Worm (Caenorhabditis elegans): ENCODE results near the gene srw-73.
A peak's percentile ranks its signal among the peaks of the same experiment; 100 is the strongest.

Gene srw-73

ce11 chrV:16588428-16588827, at the start of gene srw-73:
TSS of gene srw-73 (minus strand) at chrV:16588528.
- TF ChIP-seq cog-1 (tag; optimal IDR thresholded peaks at IDR 0.05) (no peak), med-1 (GFP tag; optimal IDR thresholded peaks at IDR 0.05; ENCODE audit: insufficient read depth) (no peak), tab-1 (GFP tag; IDR thresholded peaks at IDR 0.05) (no peak), ztf-29 (GFP tag; IDR thresholded peaks at IDR 0.05) (no peak), ztf-23 (GFP tag; IDR thresholded peaks at IDR 0.05) (no peak), T22C8.4 (GFP tag; IDR thresholded peaks at IDR 0.05) (no peak), klf-2 (GFP tag; conservative IDR thresholded peaks at IDR 0.05) (no peak), ref-1 (GFP tag; conservative IDR thresholded peaks at IDR 0.05) (no peak), flt-1 (GFP tag; IDR thresholded peaks at IDR 0.05) (no peak)

ce11 chrV:16635911-16636310, 47.6 kb upstream of the srw-73 start, which contains the start of gene mltn-11:
TSS of gene mltn-11 (plus strand) at chrV:16636186.
- no peak for TF ChIP-seq flt-1 (GFP tag; IDR thresholded peaks at IDR 0.05)
- TF ChIP-seq tab-1 (GFP tag; IDR thresholded peaks at IDR 0.05): no peak
- no peak for TF ChIP-seq ztf-23 (GFP tag; IDR thresholded peaks at IDR 0.05)
- TF ChIP-seq T22C8.4 (GFP tag; IDR thresholded peaks at IDR 0.05): no peak
- no peak for TF ChIP-seq klf-2 (GFP tag; conservative IDR thresholded peaks at IDR 0.05)
- TF ChIP-seq ref-1 (GFP tag; conservative IDR thresholded peaks at IDR 0.05): no peak

ce11 chrV:16629600-16629999, 41.3 kb upstream of the srw-73 start, which contains the start of gene srd-21:
TSS of gene srd-21 (plus strand) at chrV:16629900.
- no peak for TF ChIP-seq cog-1 (tag; optimal IDR thresholded peaks at IDR 0.05)
- TF ChIP-seq klf-2 (GFP tag; conservative IDR thresholded peaks at IDR 0.05): no peak
- no peak for TF ChIP-seq T22C8.4 (GFP tag; IDR thresholded peaks at IDR 0.05)
- no peak for TF ChIP-seq med-1 (GFP tag; optimal IDR thresholded peaks at IDR 0.05; ENCODE audit: insufficient read depth)
- TF ChIP-seq ztf-23 (GFP tag; IDR thresholded peaks at IDR 0.05): no peak
- TF ChIP-seq tab-1 (GFP tag; IDR thresholded peaks at IDR 0.05): no peak
- no peak for TF ChIP-seq ztf-29 (GFP tag; IDR thresholded peaks at IDR 0.05)
- TF ChIP-seq ref-1 (GFP tag; conservative IDR thresholded peaks at IDR 0.05): no peak
- no peak for TF ChIP-seq flt-1 (GFP tag; IDR thresholded peaks at IDR 0.05)

ce11 chrV:16628991-16629390, 40.7 kb upstream of the srw-73 start, which contains the start of gene W06G6.2:
TSS of gene W06G6.2 (plus strand) at chrV:16629291.
- TF ChIP-seq tab-1 (GFP tag; IDR thresholded peaks at IDR 0.05) (no peak), klf-2 (GFP tag; conservative IDR thresholded peaks at IDR 0.05) (no peak), cog-1 (tag; optimal IDR thresholded peaks at IDR 0.05) (no peak), T22C8.4 (GFP tag; IDR thresholded peaks at IDR 0.05) (no peak), med-1 (GFP tag; optimal IDR thresholded peaks at IDR 0.05; ENCODE audit: insufficient read depth) (no peak), ztf-29 (GFP tag; IDR thresholded peaks at IDR 0.05) (no peak), ref-1 (GFP tag; conservative IDR thresholded peaks at IDR 0.05) (no peak), ztf-23 (GFP tag; IDR thresholded peaks at IDR 0.05) (no peak), flt-1 (GFP tag; IDR thresholded peaks at IDR 0.05) (no peak)

ce11 chrV:16627962-16628361, 39.6 kb upstream of the srw-73 start, which contains the start of gene oac-53:
TSS of gene oac-53 (minus strand) at chrV:16627970.
- TF ChIP-seq ztf-23 (GFP tag; IDR thresholded peaks at IDR 0.05) (no peak), cog-1 (tag; optimal IDR thresholded peaks at IDR 0.05) (no peak), flt-1 (GFP tag; IDR thresholded peaks at IDR 0.05) (no peak), ztf-29 (GFP tag; IDR thresholded peaks at IDR 0.05) (no peak), ref-1 (GFP tag; conservative IDR thresholded peaks at IDR 0.05) (no peak), T22C8.4 (GFP tag; IDR thresholded peaks at IDR 0.05) (no peak), tab-1 (GFP tag; IDR thresholded peaks at IDR 0.05) (no peak)

ce11 chrV:16622754-16623261, 34.5 kb upstream of the srw-73 start, which contains the start of gene Y70C5A.2:
TSS of gene Y70C5A.2 (minus strand) at chrV:16623211.
- no peak for TF ChIP-seq flt-1 (GFP tag; IDR thresholded peaks at IDR 0.05)
- no peak for TF ChIP-seq T22C8.4 (GFP tag; IDR thresholded peaks at IDR 0.05)
- no peak for TF ChIP-seq ref-1 (GFP tag; conservative IDR thresholded peaks at IDR 0.05)
- TF ChIP-seq cog-1 (tag; optimal IDR thresholded peaks at IDR 0.05): no peak
- TF ChIP-seq tab-1 (GFP tag; IDR thresholded peaks at IDR 0.05): no peak
- no peak for TF ChIP-seq med-1 (GFP tag; optimal IDR thresholded peaks at IDR 0.05; ENCODE audit: insufficient read depth)
- no peak for TF ChIP-seq klf-2 (GFP tag; conservative IDR thresholded peaks at IDR 0.05)
- no peak for TF ChIP-seq ztf-29 (GFP tag; IDR thresholded peaks at IDR 0.05)
- TF ChIP-seq ztf-23 (GFP tag; IDR thresholded peaks at IDR 0.05): no peak

ce11 chrV:16621894-16622293, 33.6 kb upstream of the srw-73 start:
- TF ChIP-seq flt-1 (GFP tag; IDR thresholded peaks at IDR 0.05): peak; percentile 84
- TF ChIP-seq ztf-23 (GFP tag; IDR thresholded peaks at IDR 0.05): no peak
- TF ChIP-seq tab-1 (GFP tag; IDR thresholded peaks at IDR 0.05): peak; percentile 71; the same call in 1 of the 2 replicates
- TF ChIP-seq klf-2 (GFP tag; conservative IDR thresholded peaks at IDR 0.05): no peak
- TF ChIP-seq med-1 (GFP tag; optimal IDR thresholded peaks at IDR 0.05; ENCODE audit: insufficient read depth): no peak
- no peak for TF ChIP-seq cog-1 (tag; optimal IDR thresholded peaks at IDR 0.05)
- peak; percentile 52; the same call in 1 of the 2 replicates for TF ChIP-seq ref-1 (GFP tag; conservative IDR thresholded peaks at IDR 0.05)
- no peak for TF ChIP-seq T22C8.4 (GFP tag; IDR thresholded peaks at IDR 0.05)
- no peak for TF ChIP-seq ztf-29 (GFP tag; IDR thresholded peaks at IDR 0.05)

ce11 chrV:16620874-16621273, 32.5 kb upstream of the srw-73 start, which contains the start of gene Y70C5A.3:
TSS of gene Y70C5A.3 (minus strand) at chrV:16620923.
- TF ChIP-seq cog-1 (tag; optimal IDR thresholded peaks at IDR 0.05) (no peak), T22C8.4 (GFP tag; IDR thresholded peaks at IDR 0.05) (no peak), klf-2 (GFP tag; conservative IDR thresholded peaks at IDR 0.05) (no peak), ztf-29 (GFP tag; IDR thresholded peaks at IDR 0.05) (no peak), med-1 (GFP tag; optimal IDR thresholded peaks at IDR 0.05; ENCODE audit: insufficient read depth) (no peak), ztf-23 (GFP tag; IDR thresholded peaks at IDR 0.05) (no peak), ref-1 (GFP tag; conservative IDR thresholded peaks at IDR 0.05) (no peak), tab-1 (GFP tag; IDR thresholded peaks at IDR 0.05) (no peak), flt-1 (GFP tag; IDR thresholded peaks at IDR 0.05) (no peak)

ce11 chrV:16617462-16617861, 29.1 kb upstream of the srw-73 start, which contains the start of gene Y70C5A.4:
TSS of gene Y70C5A.4 (plus strand) at chrV:16617762.
- TF ChIP-seq tab-1 (GFP tag; IDR thresholded peaks at IDR 0.05): no peak
- TF ChIP-seq T22C8.4 (GFP tag; IDR thresholded peaks at IDR 0.05): no peak
- no peak for TF ChIP-seq ztf-29 (GFP tag; IDR thresholded peaks at IDR 0.05)
- no peak for TF ChIP-seq med-1 (GFP tag; optimal IDR thresholded peaks at IDR 0.05; ENCODE audit: insufficient read depth)
- TF ChIP-seq cog-1 (tag; optimal IDR thresholded peaks at IDR 0.05): no peak
- TF ChIP-seq ref-1 (GFP tag; conservative IDR thresholded peaks at IDR 0.05): no peak
- no peak for TF ChIP-seq flt-1 (GFP tag; IDR thresholded peaks at IDR 0.05)
- TF ChIP-seq klf-2 (GFP tag; conservative IDR thresholded peaks at IDR 0.05): no peak
- TF ChIP-seq ztf-23 (GFP tag; IDR thresholded peaks at IDR 0.05): no peak

Data from whole organism, midembryonic.